Worm (Caenorhabditis elegans) whole organism, early embryonic: ENCODE results near the gene clec-10.

ENCODE experiments used
- B0310.2 ChIP-seq: sonication (generic microtip); optimal IDR thresholded peaks from 2 replicates; lab custom pipeline; 2016; ENCODE audit warnings: mild to moderate bottlenecking, missing genetic modification characterization, missing compliant biosample characterization
- F13C5.2 ChIP-seq: sonication (generic microtip); optimal IDR thresholded peaks from 2 replicates; lab custom pipeline; 2017; ENCODE audit warnings: mild to moderate bottlenecking, missing genetic modification characterization, inconsistent platforms, missing compliant biosample characterization
- aly-1 ChIP-seq: sonication (generic microtip); optimal IDR thresholded peaks from 2 replicates; lab custom pipeline; 2016; ENCODE audit warnings: missing genetic modification characterization, missing compliant biosample characterization
- ama-1 ChIP-seq: fragments of 150-350 bp; optimal IDR thresholded peaks from 2 replicates; lab custom pipeline; 2014
- ceh-13 ChIP-seq: fragments of 200-800 bp; sonication (Bioruptor generic); optimal IDR thresholded peaks from 2 replicates; lab custom pipeline; 2018; ENCODE audit warnings: mild to moderate bottlenecking, missing genetic modification characterization, missing compliant biosample characterization
- ceh-36 ChIP-seq: sonication (generic microtip); optimal IDR thresholded peaks from 2 replicates; lab custom pipeline; 2016; ENCODE audit warnings: missing genetic modification characterization, inconsistent platforms, missing compliant biosample characterization
- ets-7 ChIP-seq: sonication (generic microtip); optimal IDR thresholded peaks from 2 replicates; lab custom pipeline; 2016; ENCODE audit warnings: missing genotype, missing genetic modification characterization, missing compliant biosample characterization
- flt-1 ChIP-seq: fragments of 200-800 bp; sonication (Bioruptor generic); IDR thresholded peaks from 2 replicates; pipeline ENCODE4 v1.3.6; 2022; ENCODE audit warnings: missing genetic modification characterization, missing compliant biosample characterization
- hmbx-1 ChIP-seq: sonication (generic microtip); optimal IDR thresholded peaks from 2 replicates; lab custom pipeline; 2016; ENCODE audit warnings: mild to moderate bottlenecking, missing genetic modification characterization, missing compliant biosample characterization
- hmg-4 ChIP-seq: fragments of 200-800 bp; sonication (Bioruptor generic); optimal IDR thresholded peaks from 2 replicates; lab custom pipeline; 2018; ENCODE audit warnings: mild to moderate bottlenecking, missing genetic modification characterization, missing compliant biosample characterization
- hnd-1 ChIP-seq: sonication (generic microtip); optimal IDR thresholded peaks from 2 replicates; lab custom pipeline; 2016; ENCODE audit warnings: missing genetic modification characterization, missing compliant biosample characterization
- pes-1 ChIP-seq: fragments of 200-800 bp; sonication (Bioruptor generic); IDR thresholded peaks from 2 replicates; pipeline ENCODE4 v1.3.6; 2022; ENCODE audit warnings: missing genetic modification reagents, missing genetic modification characterization, missing compliant biosample characterization
- scrt-1 ChIP-seq: fragments of 200-800 bp; sonication (Bioruptor generic); IDR thresholded peaks from 2 replicates; pipeline ENCODE4 v1.3.6; 2022; ENCODE audit warnings: missing genetic modification characterization, missing compliant biosample characterization
- sea-1 ChIP-seq: fragments of 200-800 bp; sonication (Bioruptor generic); conservative IDR thresholded peaks from 2 replicates; pipeline ENCODE4 v1.3.6; 2022; ENCODE audit warnings: missing genetic modification characterization, missing compliant biosample characterization
- tbx-11 ChIP-seq: fragments of 200-800 bp; sonication (Bioruptor generic); IDR thresholded peaks from 2 replicates; pipeline ENCODE4 v1.3.6; 2022; ENCODE audit warnings: missing genetic modification characterization, missing compliant biosample characterization
- tbx-37 ChIP-seq: fragments of 200-800 bp; sonication (Bioruptor generic); conservative IDR thresholded peaks from 2 replicates; pipeline ENCODE4 v1.3.6; 2022; ENCODE audit warnings: missing genetic modification reagents, missing genetic modification characterization, missing compliant biosample characterization
- tra-4 ChIP-seq: sonication (generic microtip); optimal IDR thresholded peaks from 2 replicates; lab custom pipeline; 2017; ENCODE audit warnings: missing genetic modification characterization, missing compliant biosample characterization

clec-10 gene

DNA sequence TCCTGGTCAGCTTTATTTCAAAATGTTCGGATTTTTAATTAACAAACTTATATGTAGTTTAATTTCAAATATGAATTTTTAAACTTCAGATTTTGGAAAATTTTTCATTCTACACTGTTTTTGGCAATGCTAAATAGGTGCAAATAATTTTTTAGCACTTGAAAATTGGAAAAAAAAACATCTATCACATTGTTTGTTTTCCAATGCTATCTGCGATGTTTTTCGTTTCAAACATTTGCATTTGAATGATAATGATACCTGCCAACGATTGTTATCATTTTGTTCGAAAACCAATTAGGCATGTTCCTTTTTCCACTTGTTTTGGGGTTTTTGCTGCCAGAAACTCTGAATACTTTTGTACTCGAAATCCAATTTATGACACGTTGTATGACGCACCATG, 27.5 kb upstream of the clec-10 start, which contains the start of gene C03H5.4:
Gene C03H5.4, plus strand, starts transcription at position 301 of the 400 bp plus-strand sequence.
- no peak for TF ChIP-seq tra-4 (tag; lab: Kevin White, UChicago)
- no peak for TF ChIP-seq tbx-11 (GFP tag; lab: Robert Waterston, UW)
- no peak for TF ChIP-seq sea-1 (GFP tag; lab: Robert Waterston, UW)
- TF ChIP-seq ama-1 (lab: Kevin White, UChicago), result no peak
- no peak for TF ChIP-seq ceh-36 (tag; lab: Kevin White, UChicago)
- TF ChIP-seq hnd-1 (tag; lab: Kevin White, UChicago), result no peak
- TF ChIP-seq hmg-4 (GFP tag; lab: Kevin White, UChicago), result no peak
- TF ChIP-seq hmbx-1 (tag; lab: Kevin White, UChicago), result no peak
- TF ChIP-seq flt-1 (GFP tag; lab: Robert Waterston, UW), result no peak
- TF ChIP-seq ets-7, result no peak
- no peak for TF ChIP-seq scrt-1 (GFP tag; lab: Robert Waterston, UW)
- no peak for TF ChIP-seq aly-1
- TF ChIP-seq pes-1 (GFP tag; lab: Robert Waterston, UW), result no peak
- TF ChIP-seq ceh-13, result no peak
- no peak for TF ChIP-seq tbx-37 (GFP tag; lab: Robert Waterston, UW)
- no peak for TF ChIP-seq F13C5.2 (tag; lab: Kevin White, UChicago)

DNA sequence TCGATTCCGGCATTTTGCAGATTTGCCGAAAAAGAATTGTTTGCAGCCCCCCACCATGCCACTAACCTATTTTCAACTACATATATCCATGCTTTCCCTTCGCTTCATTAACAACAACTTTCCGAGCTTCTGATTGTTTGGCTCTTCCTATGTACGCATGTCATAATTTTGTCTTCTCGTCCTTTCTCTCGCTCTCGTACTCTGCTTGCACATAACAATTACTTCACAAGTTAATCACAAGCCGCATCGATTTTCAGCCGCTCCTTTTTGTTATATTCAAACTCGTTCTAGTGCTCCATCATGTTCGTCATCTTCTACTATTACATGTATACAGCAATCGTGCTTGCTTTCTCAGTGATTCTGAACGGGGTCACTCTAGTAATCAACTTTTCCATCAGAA, 24.1 kb upstream of the clec-10 start, which contains the start of gene C03H5.9:
Gene C03H5.9, plus strand, starts transcription at position 301 of the 400 bp plus-strand sequence.
- TF ChIP-seq hnd-1 (tag; lab: Kevin White, UChicago) (no peak), ceh-36 (tag; lab: Kevin White, UChicago) (no peak), ceh-13 (no peak), flt-1 (GFP tag; lab: Robert Waterston, UW) (no peak), hmbx-1 (tag; lab: Kevin White, UChicago) (no peak), aly-1 (no peak), ets-7 (no peak), tra-4 (tag; lab: Kevin White, UChicago) (no peak), tbx-37 (GFP tag; lab: Robert Waterston, UW) (no peak), hmg-4 (GFP tag; lab: Kevin White, UChicago) (no peak), F13C5.2 (tag; lab: Kevin White, UChicago) (no peak), sea-1 (GFP tag; lab: Robert Waterston, UW) (no peak), pes-1 (GFP tag; lab: Robert Waterston, UW) (no peak), scrt-1 (GFP tag; lab: Robert Waterston, UW) (no peak), ama-1 (lab: Kevin White, UChicago) (no peak), B0310.2 (tag; lab: Kevin White, UChicago) (no peak)

DNA sequence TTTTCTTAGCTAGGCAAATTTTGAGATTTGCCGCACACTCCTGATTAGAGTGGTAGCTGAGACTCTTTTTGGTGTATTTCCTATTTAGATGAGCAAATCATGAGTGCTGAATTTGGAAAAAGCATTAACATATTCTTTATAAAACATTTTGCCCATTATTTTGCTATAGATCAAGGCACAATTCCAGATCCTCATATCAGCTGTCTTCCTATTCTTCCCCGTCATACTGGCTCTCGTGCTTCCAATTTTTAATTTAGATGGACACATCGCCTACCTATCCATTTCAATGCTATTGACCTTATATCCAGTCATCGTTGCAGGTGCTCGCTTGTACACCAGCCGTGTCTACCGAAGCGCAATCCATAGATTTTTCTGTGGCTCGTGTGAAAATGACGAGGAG, 22.5 kb upstream of the clec-10 start, which contains the start of gene C03H5.7:
Gene C03H5.7, plus strand, starts transcription at position 301 of the 400 bp plus-strand sequence.
- TF ChIP-seq ceh-36 (tag; lab: Kevin White, UChicago), result no peak
- no peak for TF ChIP-seq flt-1 (GFP tag; lab: Robert Waterston, UW)
- TF ChIP-seq pes-1 (GFP tag; lab: Robert Waterston, UW), result no peak
- TF ChIP-seq hnd-1 (tag; lab: Kevin White, UChicago), result no peak
- no peak for TF ChIP-seq ceh-13
- TF ChIP-seq ets-7, result no peak
- TF ChIP-seq hmg-4 (GFP tag; lab: Kevin White, UChicago), result no peak
- no peak for TF ChIP-seq tra-4 (tag; lab: Kevin White, UChicago)
- no peak for TF ChIP-seq B0310.2 (tag; lab: Kevin White, UChicago)
- TF ChIP-seq scrt-1 (GFP tag; lab: Robert Waterston, UW), result no peak
- no peak for TF ChIP-seq hmbx-1 (tag; lab: Kevin White, UChicago)
- TF ChIP-seq aly-1, result no peak
- TF ChIP-seq F13C5.2 (tag; lab: Kevin White, UChicago), result no peak
- TF ChIP-seq tbx-11 (GFP tag; lab: Robert Waterston, UW), result no peak
- no peak for TF ChIP-seq ama-1 (lab: Kevin White, UChicago)
- TF ChIP-seq sea-1 (GFP tag; lab: Robert Waterston, UW), result no peak
- no peak for TF ChIP-seq tbx-37 (GFP tag; lab: Robert Waterston, UW)

DNA sequence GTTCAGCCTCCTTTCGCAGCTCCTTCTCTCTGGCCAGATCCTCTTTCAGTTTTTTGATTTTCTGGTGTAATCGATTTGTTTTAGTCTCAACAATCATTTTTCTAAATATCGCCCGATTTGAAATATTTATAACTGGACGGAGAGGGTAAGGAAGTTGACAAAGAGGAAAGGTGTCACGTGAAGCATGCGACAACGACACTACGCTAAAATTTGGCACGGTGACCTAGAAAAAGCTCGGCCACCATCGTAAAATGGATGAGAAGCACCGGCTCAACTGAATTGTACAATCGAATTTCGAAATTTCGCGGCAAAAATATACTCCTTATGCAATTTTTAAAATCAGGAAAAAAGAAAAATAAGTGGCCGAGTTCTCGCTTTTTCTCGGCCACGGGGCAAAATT, 17.2 kb upstream of the clec-10 start, which contains the start of gene C03H5.5:
Gene C03H5.5, minus strand, starts transcription at position 101 of the 400 bp plus-strand sequence.
- no peak for TF ChIP-seq tbx-11 (GFP tag; lab: Robert Waterston, UW)
- TF ChIP-seq aly-1, result no peak

DNA sequence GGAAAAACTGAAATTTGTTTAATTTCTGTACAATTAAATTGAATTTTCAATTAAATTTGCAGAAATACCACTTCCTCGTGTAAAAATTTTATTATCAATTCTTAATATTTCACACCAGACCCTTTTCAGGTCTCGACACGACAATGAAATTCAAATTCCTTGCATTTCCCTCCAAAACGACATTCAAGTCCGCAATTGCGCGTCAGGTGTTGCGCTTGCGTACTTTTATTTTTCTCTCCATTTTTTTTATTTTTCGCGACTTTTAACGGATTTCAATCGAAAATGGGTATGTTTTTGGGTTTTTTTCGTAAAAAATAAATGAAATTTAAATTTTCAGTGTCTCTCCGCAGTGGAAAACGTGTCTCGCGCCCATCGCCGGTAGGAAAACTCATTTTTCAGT, 16.5 kb upstream of the clec-10 start, which contains the start of gene C03H5.3:
Gene C03H5.3, plus strand, starts transcription at position 132 of the 400 bp plus-strand sequence.
- no peak for TF ChIP-seq ets-7
- no peak for TF ChIP-seq pes-1 (GFP tag; lab: Robert Waterston, UW)
- no peak for TF ChIP-seq scrt-1 (GFP tag; lab: Robert Waterston, UW)
- TF ChIP-seq hnd-1 (tag; lab: Kevin White, UChicago), result no peak
- TF ChIP-seq tra-4 (tag; lab: Kevin White, UChicago), result no peak
- TF ChIP-seq hmg-4 (GFP tag; lab: Kevin White, UChicago), result no peak
- TF ChIP-seq ceh-13, result no peak
- no peak for TF ChIP-seq sea-1 (GFP tag; lab: Robert Waterston, UW)
- no peak for TF ChIP-seq flt-1 (GFP tag; lab: Robert Waterston, UW)
- peak; percentile 84 for TF ChIP-seq F13C5.2 (tag; lab: Kevin White, UChicago)
- 0 out of 2 replicates have a peak, but pooled peaks have one; percentile 23 for TF ChIP-seq tbx-11 (GFP tag; lab: Robert Waterston, UW)
- peak; percentile 4 for TF ChIP-seq hmbx-1 (tag; lab: Kevin White, UChicago)
- no peak for TF ChIP-seq aly-1

DNA sequence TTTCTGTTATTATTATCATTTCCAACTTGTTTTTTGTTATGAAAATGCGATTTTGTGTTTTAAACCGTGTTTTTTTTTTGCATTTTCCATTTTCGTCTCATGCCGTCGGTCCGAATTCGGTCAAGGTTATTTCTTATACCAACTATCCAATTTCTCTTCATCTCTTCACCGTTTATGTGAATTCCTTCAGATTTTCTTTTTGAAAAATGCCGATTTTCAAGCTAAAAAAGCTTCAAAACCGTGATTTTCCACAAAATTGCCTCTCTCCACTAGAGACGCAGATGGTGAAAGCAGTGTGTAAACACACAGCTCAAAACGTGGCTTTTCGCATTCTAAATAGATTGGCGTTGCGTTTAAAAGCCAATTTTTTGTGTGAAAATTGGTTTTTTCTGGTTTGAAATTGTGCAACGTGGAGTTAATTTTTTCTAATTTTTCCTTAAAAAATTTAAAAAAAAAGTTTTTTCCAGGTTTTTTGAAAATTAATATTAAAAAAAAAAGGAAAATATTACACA, 14.6 kb upstream of the clec-10 start:
- TF ChIP-seq sea-1 (GFP tag; lab: Robert Waterston, UW) (no peak), tbx-37 (GFP tag; lab: Robert Waterston, UW) (no peak), hnd-1 (tag; lab: Kevin White, UChicago) (no peak), pes-1 (GFP tag; lab: Robert Waterston, UW) (no peak), flt-1 (GFP tag; lab: Robert Waterston, UW) (no peak), tbx-11 (GFP tag; lab: Robert Waterston, UW) (no peak), aly-1 (no peak), ets-7 (no peak), ceh-13 (no peak), ama-1 (lab: Kevin White, UChicago) (no peak), ceh-36 (tag; lab: Kevin White, UChicago) (no peak)
